Fruit fly (Drosophila melanogaster) whole organism, prepupa: ENCODE data around the gene CG6878.

Experiments
- Blimp-1 ChIP-seq: fragments of 200-800 bp; sonication (Bioruptor generic); optimal IDR thresholded peaks from 3 replicates; lab custom pipeline; 2017; ENCODE audit warnings: missing biosample characterization, missing genetic modification characterization, mild to moderate bottlenecking, moderate library complexity, missing genetic modification reagents
- CG10631 ChIP-seq: fragments of 200-800 bp; sonication (Bioruptor generic); optimal IDR thresholded peaks from 2 replicates; lab custom pipeline; 2016; ENCODE audit warnings: missing biosample characterization, missing genetic modification characterization
- CG10669 ChIP-seq: fragments of 200-800 bp; sonication (Bioruptor generic); optimal IDR thresholded peaks from 3 replicates; lab custom pipeline; 2018; ENCODE audit warnings: missing biosample characterization, mild to moderate bottlenecking, missing genetic modification characterization, moderate library complexity
- CG11294 ChIP-seq: fragments of 200-800 bp; sonication (Bioruptor generic); IDR thresholded peaks from 2 replicates; pipeline ENCODE4 v1.3.6; 2022; ENCODE audit warnings: missing biosample characterization, missing genetic modification characterization
- CG15336 ChIP-seq: fragments of 200-800 bp; sonication (Bioruptor generic); IDR thresholded peaks from 2 replicates; pipeline ENCODE4 v1.3.6; 2022; ENCODE audit warnings: missing biosample characterization, missing genetic modification characterization
- CG16779 ChIP-seq: fragments of 200-800 bp; sonication (Bioruptor generic); optimal IDR thresholded peaks from 3 replicates; lab custom pipeline; 2017; ENCODE audit warnings: missing biosample characterization, mild to moderate bottlenecking, missing genetic modification characterization
- CG3032 ChIP-seq: fragments of 200-800 bp; optimal IDR thresholded peaks from 2 replicates; lab custom pipeline; 2019; ENCODE audit warnings: missing biosample characterization, mild to moderate bottlenecking, missing genetic modification characterization, moderate library complexity
- CG31627 ChIP-seq: fragments of 200-800 bp; sonication (Bioruptor generic); optimal IDR thresholded peaks from 3 replicates; lab custom pipeline; 2016; ENCODE audit warnings: missing biosample characterization, missing genetic modification characterization
- CG32006 ChIP-seq: fragments of 200-800 bp; sonication (Bioruptor generic); optimal IDR thresholded peaks from 3 replicates; lab custom pipeline; 2017; ENCODE audit warnings: missing biosample characterization, mild to moderate bottlenecking, missing genetic modification characterization
- CG34406 ChIP-seq: fragments of 200-800 bp; sonication (Bioruptor generic); optimal IDR thresholded peaks from 3 replicates; lab custom pipeline; 2016; ENCODE audit warnings: missing biosample characterization, missing genetic modification characterization
- CG3919 ChIP-seq: fragments of 200-800 bp; sonication (Bioruptor generic); optimal IDR thresholded peaks from 3 replicates; lab custom pipeline; 2016; ENCODE audit warnings: missing biosample characterization, missing genetic modification characterization
- CG4318 ChIP-seq: fragments of 200-800 bp; sonication (Bioruptor generic); optimal IDR thresholded peaks from 3 replicates; lab custom pipeline; 2017; ENCODE audit warnings: missing biosample characterization, mild to moderate bottlenecking, missing genetic modification characterization
- CG6163 ChIP-seq: fragments of 200-800 bp; sonication (Bioruptor generic); IDR thresholded peaks from 3 replicates; pipeline ENCODE4 v1.3.6; 2022; ENCODE audit warnings: missing biosample characterization, missing genetic modification characterization
- CG6276 ChIP-seq: fragments of 200-800 bp; sonication (Bioruptor generic); optimal IDR thresholded peaks from 2 replicates; lab custom pipeline; 2017; ENCODE audit warnings: missing biosample characterization, mild to moderate bottlenecking, missing genetic modification characterization
- CG6792 ChIP-seq: fragments of 200-800 bp; sonication (Bioruptor generic); optimal IDR thresholded peaks from 3 replicates; lab custom pipeline; 2016; ENCODE audit warnings: missing biosample characterization, missing genetic modification characterization
- CG6854 ChIP-seq: fragments of 200-800 bp; sonication (Bioruptor generic); optimal IDR thresholded peaks from 2 replicates; lab custom pipeline; 2017; ENCODE audit warnings: missing biosample characterization, mild to moderate bottlenecking, missing genetic modification characterization
- CG7368 ChIP-seq: fragments of 200-800 bp; sonication (Bioruptor generic); optimal IDR thresholded peaks from 3 replicates; lab custom pipeline; 2016; ENCODE audit warnings: missing biosample characterization, missing genetic modification characterization
- CG8319 ChIP-seq: fragments of 200-800 bp; sonication (Bioruptor generic); optimal IDR thresholded peaks from 3 replicates; lab custom pipeline; 2016; ENCODE audit warnings: missing biosample characterization, missing genetic modification characterization
- CG8632 ChIP-seq: fragments of 200-800 bp; sonication (Bioruptor generic); optimal IDR thresholded peaks from 3 replicates; lab custom pipeline; 2016; ENCODE audit warnings: missing biosample characterization, missing genetic modification characterization
- CG9139 ChIP-seq: fragments of 200-800 bp; sonication (Bioruptor generic); optimal IDR thresholded peaks from 3 replicates; lab custom pipeline; 2017; ENCODE audit warnings: missing biosample characterization, mild to moderate bottlenecking, missing genetic modification characterization
- Eip75B ChIP-seq: fragments of 200-800 bp; sonication (Bioruptor generic); optimal IDR thresholded peaks from 3 replicates; lab custom pipeline; 2016; ENCODE audit warnings: missing biosample characterization, missing genetic modification characterization
- Eip78C ChIP-seq: fragments of 200-800 bp; sonication (Bioruptor generic); peaks from one replicate; lab custom pipeline; 2016; ENCODE audit warnings: missing biosample characterization, missing genetic modification characterization
- Eip93F ChIP-seq: fragments of 200-800 bp; sonication (Bioruptor generic); optimal IDR thresholded peaks from 2 replicates; lab custom pipeline; 2016; ENCODE audit warnings: missing biosample characterization, mild to moderate bottlenecking, missing genetic modification characterization
- Ets96B ChIP-seq: fragments of 200-800 bp; optimal IDR thresholded peaks from 2 replicates; lab custom pipeline; 2019; ENCODE audit warnings: missing biosample characterization, mild to moderate bottlenecking, missing genetic modification characterization, moderate library complexity
- Gug ChIP-seq: fragments of 200-800 bp; sonication (Bioruptor generic); IDR thresholded peaks from 2 replicates; pipeline ENCODE4 v1.3.6; 2022; ENCODE audit warnings: missing biosample characterization, missing genetic modification characterization
- Hr39 ChIP-seq: fragments of 200-800 bp; sonication (Bioruptor generic); optimal IDR thresholded peaks from 2 replicates; lab custom pipeline; 2016; ENCODE audit warnings: missing biosample characterization, missing genetic modification characterization
- Hr4 ChIP-seq: fragments of 200-800 bp; sonication (Bioruptor generic); optimal IDR thresholded peaks from 3 replicates; lab custom pipeline; 2016; ENCODE audit warnings: missing biosample characterization, missing genetic modification characterization
- Lpt ChIP-seq: fragments of 200-800 bp; sonication (Bioruptor generic); optimal IDR thresholded peaks from 3 replicates; lab custom pipeline; 2016; ENCODE audit warnings: missing biosample characterization, missing genetic modification characterization
- Met ChIP-seq: fragments of 200-800 bp; sonication (Bioruptor generic); optimal IDR thresholded peaks from 3 replicates; lab custom pipeline; 2016; ENCODE audit warnings: missing biosample characterization, missing genetic modification characterization
- OdsH ChIP-seq: fragments of 200-800 bp; sonication (Bioruptor generic); optimal IDR thresholded peaks from 3 replicates; lab custom pipeline; 2016; ENCODE audit warnings: missing biosample characterization, missing genetic modification characterization
- Smox ChIP-seq: fragments of 200-800 bp; sonication (Bioruptor generic); optimal IDR thresholded peaks from 3 replicates; lab custom pipeline; 2016; ENCODE audit warnings: missing biosample characterization, missing genetic modification characterization
- Sox102F ChIP-seq: fragments of 200-800 bp; sonication (Bioruptor generic); optimal IDR thresholded peaks from 2 replicates; lab custom pipeline; 2016; ENCODE audit warnings: missing biosample characterization, mild to moderate bottlenecking, missing genetic modification characterization
- Sox14 ChIP-seq: fragments of 200-800 bp; sonication (Bioruptor generic); optimal IDR thresholded peaks from 3 replicates; lab custom pipeline; 2016; ENCODE audit warnings: missing biosample characterization, missing genetic modification characterization
- achi ChIP-seq: fragments of 200-800 bp; sonication (Bioruptor generic); optimal IDR thresholded peaks from 3 replicates; lab custom pipeline; 2016; ENCODE audit warnings: missing biosample characterization, missing genetic modification characterization
- acj6 ChIP-seq: fragments of 200-800 bp; sonication (Bioruptor generic); optimal IDR thresholded peaks from 3 replicates; lab custom pipeline; 2016; ENCODE audit warnings: missing biosample characterization, missing genetic modification characterization
- cyc ChIP-seq: fragments of 200-800 bp; sonication (Bioruptor generic); optimal IDR thresholded peaks from 3 replicates; lab custom pipeline; 2016; ENCODE audit warnings: missing biosample characterization, missing genetic modification characterization
- dsx ChIP-seq: fragments of 200-800 bp; optimal IDR thresholded peaks from 3 replicates; lab custom pipeline; 2019; ENCODE audit warnings: missing biosample characterization, mild to moderate bottlenecking, missing genetic modification characterization, moderate library complexity; ENCODE audit not compliant: poor library complexity, severe bottlenecking
- eg ChIP-seq: fragments of 200-800 bp; sonication (Bioruptor generic); IDR thresholded peaks from 3 replicates; pipeline ENCODE4 v1.3.6; 2022; ENCODE audit warnings: missing biosample characterization, missing genetic modification characterization
- esn ChIP-seq: fragments of 200-800 bp; sonication (Bioruptor generic); optimal IDR thresholded peaks from 2 replicates; lab custom pipeline; 2016; ENCODE audit warnings: missing biosample characterization, mild to moderate bottlenecking, missing genetic modification characterization, moderate library complexity
- fd85E ChIP-seq: fragments of 200-800 bp; sonication (Bioruptor generic); optimal IDR thresholded peaks from 3 replicates; lab custom pipeline; 2016; ENCODE audit warnings: missing biosample characterization, missing genetic modification characterization
- net ChIP-seq: fragments of 200-800 bp; sonication (Bioruptor generic); optimal IDR thresholded peaks from 3 replicates; lab custom pipeline; 2016; ENCODE audit warnings: missing biosample characterization, missing genetic modification characterization
- pdm3 ChIP-seq: fragments of 200-800 bp; sonication (Bioruptor generic); optimal IDR thresholded peaks from 3 replicates; lab custom pipeline; 2016; ENCODE audit warnings: missing biosample characterization, missing genetic modification characterization
- salr ChIP-seq, 2 experiments: fragments of 200-800 bp; sonication (Bioruptor generic); optimal IDR thresholded peaks; 3 replicates each; lab custom pipeline; 2016 to 2018; ENCODE audit warnings: missing biosample characterization in 2 of 2, missing genetic modification characterization in 2 of 2, mild to moderate bottlenecking in 1 of 2
- spab ChIP-seq: fragments of 200-800 bp; sonication (Bioruptor generic); optimal IDR thresholded peaks from 2 replicates; lab custom pipeline; 2017; ENCODE audit warnings: missing biosample characterization, mild to moderate bottlenecking, missing genetic modification characterization, missing genetic modification reagents

Gene CG6878

DNA sequence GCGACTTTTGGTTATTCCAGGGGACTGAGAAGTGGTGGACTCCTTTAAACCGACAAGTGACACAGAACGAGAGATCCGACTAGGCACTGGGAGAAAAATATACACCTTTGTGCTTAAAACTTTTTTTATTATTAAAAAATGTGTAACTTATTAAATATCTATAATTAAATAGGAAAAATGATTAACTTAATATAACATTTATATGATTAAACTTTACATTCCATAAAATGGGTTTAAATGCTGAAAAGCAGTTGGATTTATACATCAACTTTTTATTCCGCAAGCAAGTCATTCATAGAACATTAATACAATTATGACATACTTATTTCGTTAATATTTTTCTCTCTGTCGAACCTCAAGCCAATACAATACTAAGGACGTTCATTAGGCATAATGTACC is 12.5 kb downstream of the CG6878 start (continued):
- TF ChIP-seq CG9139 (peak; percentile 48), Eip93F (GFP tag; lab: Kevin White, UChicago) (no peak), achi (GFP tag; lab: Kevin White, UChicago) (peak; percentile 78), CG4318 (GFP tag; lab: Kevin White, UChicago) (no peak), CG16779 (peak; percentile 46), esn (GFP tag; lab: Kevin White, UChicago) (peak; percentile 63), Sox14 (GFP tag; lab: Kevin White, UChicago) (peak; percentile 44), Smox (GFP tag; lab: Kevin White, UChicago) (peak; percentile 40), net (GFP tag; lab: Kevin White, UChicago) (peak; percentile 51), cyc (GFP tag; lab: Kevin White, UChicago) (peak; percentile 12), pdm3 (GFP tag; lab: Kevin White, UChicago) (peak; percentile 16), CG34406 (GFP tag; lab: Kevin White, UChicago) (peak; percentile 80), Blimp-1 (GFP tag; lab: Kevin White, UChicago) (no peak), salr (GFP tag; optimal IDR thresholded peaks at IDR 0.05; lab: Kevin White, UChicago) (peak; percentile 3 to 7), Met (GFP tag; lab: Kevin White, UChicago) (peak; percentile 58), CG3919 (GFP tag; lab: Kevin White, UChicago) (peak; percentile 48), CG11294 (GFP tag; lab: Robert Waterston, UW) (no peak), CG7368 (GFP tag; lab: Kevin White, UChicago) (peak; percentile 33), CG6276 (GFP tag; lab: Kevin White, UChicago) (no peak), CG8319 (GFP tag; lab: Kevin White, UChicago) (peak; percentile 41), CG15336 (GFP tag; lab: Robert Waterston, UW) (no peak), Eip75B (GFP tag; lab: Kevin White, UChicago) (peak; percentile 21), spab (peak; percentile 77), CG6854 (GFP tag; lab: Kevin White, UChicago) (peak; percentile 9), Sox102F (GFP tag; lab: Kevin White, UChicago) (peak; percentile 19), CG31627 (GFP tag; lab: Kevin White, UChicago) (no peak), OdsH (GFP tag; lab: Kevin White, UChicago) (peak; percentile 66), Hr4 (GFP tag; lab: Kevin White, UChicago) (no peak), CG32006 (GFP tag; lab: Kevin White, UChicago) (peak; percentile 27), Gug (GFP tag; lab: Robert Waterston, UW) (no peak), eg (GFP tag; lab: Robert Waterston, UW) (no peak), Hr39 (GFP tag; lab: Kevin White, UChicago) (peak; percentile 22), CG6792 (GFP tag; lab: Kevin White, UChicago) (peak; percentile 70), CG6163 (no peak), Lpt (GFP tag; lab: Kevin White, UChicago) (no peak), acj6 (GFP tag; lab: Kevin White, UChicago) (peak; percentile 72)

- TF ChIP-seq CG8632: peak; percentile 2
- TF ChIP-seq CG10669: no peak
- peak; percentile 38 for TF ChIP-seq CG3032 (tag; lab: Kevin White, UChicago)
- TF ChIP-seq acj6 (GFP tag; lab: Kevin White, UChicago): peak; percentile 15
- TF ChIP-seq CG31627 (GFP tag; lab: Kevin White, UChicago): no peak
- peak; percentile 18 for TF ChIP-seq OdsH (GFP tag; lab: Kevin White, UChicago)
- TF ChIP-seq Eip78C: peak; percentile 59
- peak; percentile 50 for TF ChIP-seq Ets96B (tag; lab: Kevin White, UChicago)
- TF ChIP-seq CG10631 (GFP tag; lab: Kevin White, UChicago): peak; percentile 1
- TF ChIP-seq fd85E (GFP tag; lab: Kevin White, UChicago): no peak
- TF ChIP-seq dsx (GFP tag; lab: Kevin White, UChicago): peak; percentile 24
- TF ChIP-seq Met (GFP tag; lab: Kevin White, UChicago): no peak
- TF ChIP-seq CG34406 (GFP tag; lab: Kevin White, UChicago): peak; percentile 48
- no peak for TF ChIP-seq CG9139
Measured at dm6 chr3L:15174823-15175222, 13.2 kb downstream of the CG6878 start.
